Worm (Caenorhabditis elegans) whole organism, L3 larva: ENCODE measurements around the gene ndub-6.

Experiments used
- ZK546.5 ChIP-seq: sonication (generic microtip); optimal IDR thresholded peaks from 2 replicates; lab custom pipeline; 2017; ENCODE audit warnings: missing biosample characterization, missing genetic modification characterization
- ceh-82 ChIP-seq: fragments of 150-350 bp; optimal IDR thresholded peaks from 2 replicates; lab custom pipeline; 2014; ENCODE audit warnings: missing biosample characterization, missing genetic modification characterization
- egl-27 ChIP-seq: sonication (generic microtip); optimal IDR thresholded peaks from 4 replicates; lab custom pipeline; 2017; ENCODE audit warnings: missing biosample characterization, missing genetic modification reagents, missing genetic modification characterization
- nhr-12 ChIP-seq: fragments of 150-350 bp; optimal IDR thresholded peaks from 2 replicates; lab custom pipeline; 2014; ENCODE audit warnings: missing biosample characterization, missing genetic modification characterization
- nhr-28 ChIP-seq: fragments of 150-350 bp; optimal IDR thresholded peaks from 2 replicates; lab custom pipeline; 2014; ENCODE audit warnings: missing biosample characterization, missing genetic modification characterization
- nhr-76 ChIP-seq: fragments of 150-350 bp; sonication (generic microtip); optimal IDR thresholded peaks from 5 replicates; lab custom pipeline; 2014; ENCODE audit warnings: missing biosample characterization, missing genetic modification characterization
- pha-4 ChIP-seq: fragments of 150-350 bp; optimal IDR thresholded peaks from 2 replicates; lab custom pipeline; 2014; ENCODE audit warnings: missing biosample characterization, missing genetic modification reagents, missing genetic modification characterization
- pqm-1 ChIP-seq: fragments of 150-350 bp; optimal IDR thresholded peaks from 2 replicates; lab custom pipeline; 2017; ENCODE audit warnings: missing biosample characterization, missing genetic modification characterization, inconsistent platforms
- unc-39 ChIP-seq: sonication (generic microtip); optimal IDR thresholded peaks from 4 replicates; lab custom pipeline; 2017; ENCODE audit warnings: missing biosample characterization, missing genetic modification characterization

DNA sequence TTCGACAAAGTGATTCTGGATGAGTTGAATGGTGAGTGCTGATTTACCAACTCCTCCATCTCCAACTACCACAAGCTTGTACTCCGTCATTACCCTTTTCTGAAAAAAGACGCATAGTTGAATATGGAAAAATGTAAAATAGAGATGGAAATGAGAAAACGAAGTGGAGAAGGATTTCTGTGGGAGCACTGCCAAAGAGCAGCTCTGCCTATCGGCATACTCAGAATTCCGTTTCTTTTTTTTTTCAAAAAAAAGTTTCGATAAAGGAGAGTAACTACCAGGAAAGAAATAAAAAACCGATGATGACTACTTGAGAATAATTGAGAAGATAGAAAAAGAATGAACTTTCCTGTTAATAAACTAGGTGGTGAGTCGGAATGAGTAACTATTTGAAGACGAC lies 38.8 kb downstream of the ndub-6 start, which contains the start of gene let-60:
- TF ChIP-seq egl-27 (no peak), nhr-28 (tag; lab: Kevin White, UChicago) (no peak), nhr-12 (tag; lab: Kevin White, UChicago) (no peak), unc-39 (no peak), pha-4 (tag; lab: Kevin White, UChicago) (no peak), ZK546.5 (no peak), nhr-76 (tag; lab: Kevin White, UChicago) (no peak), pqm-1 (tag; lab: Kevin White, UChicago) (no peak), ceh-82 (no peak)
